Worm (Caenorhabditis elegans) whole organism, mixed stage, embryonic: ENCODE data around the gene nmgp-1.

Source experiments
- M03D4.4 ChIP-seq: sonication (generic microtip); optimal IDR thresholded peaks from 2 replicates; lab custom pipeline; 2017; ENCODE audit warnings: mild to moderate bottlenecking, missing genetic modification characterization, missing compliant biosample characterization
- ceh-39 ChIP-seq: fragments of 150-350 bp; optimal IDR thresholded peaks from 2 replicates; lab custom pipeline; 2014; ENCODE audit warnings: missing biosample characterization, missing genetic modification characterization
- ceh-83 ChIP-seq: fragments of 200-800 bp; sonication (Bioruptor generic); optimal IDR thresholded peaks from 2 replicates; lab custom pipeline; 2018; ENCODE audit warnings: mild to moderate bottlenecking, missing genetic modification characterization, missing compliant biosample characterization
- ces-1 ChIP-seq: fragments of 150-350 bp; optimal IDR thresholded peaks from 2 replicates; lab custom pipeline; 2014; ENCODE audit warnings: missing biosample characterization, missing genetic modification reagents, missing genetic modification characterization
- cnd-1 ChIP-seq: fragments of 200-800 bp; sonication (Bioruptor generic); optimal IDR thresholded peaks from 2 replicates; lab custom pipeline; 2018; ENCODE audit warnings: mild to moderate bottlenecking, missing genetic modification characterization, missing compliant biosample characterization
- drap-1 ChIP-seq: fragments of 200-800 bp; sonication (Bioruptor generic); optimal IDR thresholded peaks from 3 replicates; lab custom pipeline; 2018; ENCODE audit warnings: mild to moderate bottlenecking, missing genetic modification characterization, missing compliant biosample characterization
- elt-1 ChIP-seq: sonication (generic microtip); optimal IDR thresholded peaks from 2 replicates; lab custom pipeline; 2017; ENCODE audit warnings: missing genetic modification characterization, mild to moderate bottlenecking, missing compliant biosample characterization, antibody characterized with exemption, moderate library complexity, borderline replicate concordance; ENCODE audit not compliant: insufficient read depth
- elt-3 ChIP-seq: fragments of 150-350 bp; optimal IDR thresholded peaks from 2 replicates; lab custom pipeline; 2014; ENCODE audit warnings: missing biosample characterization, missing genetic modification characterization
- flh-1 ChIP-seq: fragments of 200-800 bp; sonication (Bioruptor generic); optimal IDR thresholded peaks from 2 replicates; lab custom pipeline; 2018; ENCODE audit warnings: mild to moderate bottlenecking, missing genetic modification characterization, moderate library complexity, missing compliant biosample characterization
- ham-2 ChIP-seq: fragments of 200-800 bp; sonication (Bioruptor generic); optimal IDR thresholded peaks from 2 replicates; lab custom pipeline; 2018; ENCODE audit warnings: mild to moderate bottlenecking, missing genetic modification characterization, missing compliant biosample characterization
- hlh-1 ChIP-seq: fragments of 150-350 bp; optimal IDR thresholded peaks from 2 replicates; lab custom pipeline; 2014; ENCODE audit warnings: missing biosample characterization, missing genetic modification reagents, missing genetic modification characterization
- lin-13 ChIP-seq: fragments of 150-350 bp; optimal IDR thresholded peaks from 2 replicates; lab custom pipeline; 2014; ENCODE audit warnings: missing biosample characterization, missing genetic modification characterization
- lin-32 ChIP-seq: fragments of 200-800 bp; sonication (Bioruptor generic); optimal IDR thresholded peaks from 2 replicates; lab custom pipeline; 2018; ENCODE audit warnings: mild to moderate bottlenecking, missing genetic modification characterization, missing compliant biosample characterization
- lsy-2 ChIP-seq: fragments of 150-350 bp; optimal IDR thresholded peaks from 2 replicates; lab custom pipeline; 2014; ENCODE audit warnings: missing biosample characterization, missing genetic modification characterization
- mep-1 ChIP-seq: fragments of 150-350 bp; optimal IDR thresholded peaks from 2 replicates; lab custom pipeline; 2017; ENCODE audit warnings: missing biosample characterization, missing genetic modification reagents, missing genetic modification characterization, inconsistent platforms
- mls-2 ChIP-seq: sonication (generic microtip); optimal IDR thresholded peaks from 2 replicates; lab custom pipeline; 2016; ENCODE audit warnings: mild to moderate bottlenecking, missing genetic modification characterization, moderate library complexity, missing compliant biosample characterization
- nhr-12 ChIP-seq: fragments of 150-350 bp; optimal IDR thresholded peaks from 2 replicates; lab custom pipeline; 2014; ENCODE audit warnings: missing biosample characterization, missing genetic modification characterization
- nhr-2 ChIP-seq: fragments of 150-350 bp; optimal IDR thresholded peaks from 2 replicates; lab custom pipeline; 2014; ENCODE audit warnings: missing biosample characterization, missing genetic modification characterization
- nhr-237 ChIP-seq: fragments of 150-350 bp; optimal IDR thresholded peaks from 2 replicates; lab custom pipeline; 2014; ENCODE audit warnings: missing biosample characterization, missing genetic modification characterization
- nhr-28 ChIP-seq: fragments of 150-350 bp; optimal IDR thresholded peaks from 2 replicates; lab custom pipeline; 2014; ENCODE audit warnings: missing biosample characterization, missing genetic modification characterization
- nhr-76 ChIP-seq: sonication (generic microtip); optimal IDR thresholded peaks from 2 replicates; lab custom pipeline; 2017; ENCODE audit warnings: missing biosample characterization, missing genetic modification characterization
- pha-4 ChIP-seq: fragments of 150-350 bp; optimal IDR thresholded peaks from 2 replicates; lab custom pipeline; 2018; ENCODE audit warnings: missing biosample characterization, missing genetic modification reagents, missing genetic modification characterization
- sem-2 ChIP-seq: fragments of 200-800 bp; sonication (Bioruptor generic); optimal IDR thresholded peaks from 2 replicates; lab custom pipeline; 2018; ENCODE audit warnings: mild to moderate bottlenecking, missing genetic modification characterization, missing compliant biosample characterization
- snpc-4 ChIP-seq: fragments of 150-350 bp; optimal IDR thresholded peaks from 2 replicates; lab custom pipeline; 2014; ENCODE audit warnings: missing biosample characterization, missing genetic modification characterization
- tbx-8 ChIP-seq: fragments of 200-800 bp; sonication (Bioruptor generic); optimal IDR thresholded peaks from 2 replicates; lab custom pipeline; 2018; ENCODE audit warnings: mild to moderate bottlenecking, missing genetic modification characterization, moderate library complexity, missing compliant biosample characterization
- unc-39 ChIP-seq: fragments of 150-350 bp; optimal IDR thresholded peaks from 2 replicates; lab custom pipeline; 2014; ENCODE audit warnings: missing biosample characterization, missing genetic modification characterization
- unc-62 ChIP-seq: fragments of 150-350 bp; optimal IDR thresholded peaks from 2 replicates; lab custom pipeline; 2014; ENCODE audit warnings: missing biosample characterization, missing genetic modification reagents, missing genetic modification characterization
- ztf-11 ChIP-seq: fragments of 150-350 bp; optimal IDR thresholded peaks from 2 replicates; lab custom pipeline; 2014; ENCODE audit warnings: missing biosample characterization, missing genetic modification characterization

The nmgp-1 gene

ce11 chrII:6273916-6274315, 13.3 kb downstream of the nmgp-1 start, which contains the start of gene bpl-1:
Gene bpl-1 (plus strand): TSS chrII:6274216.
- no peak for TF ChIP-seq drap-1 (GFP tag; lab: Kevin White, UChicago)
- TF ChIP-seq nhr-28 (tag; lab: Kevin White, UChicago), result no peak
- no peak for TF ChIP-seq hlh-1 (tag; lab: Kevin White, UChicago)
- TF ChIP-seq lin-13 (tag; lab: Kevin White, UChicago), result no peak
- TF ChIP-seq snpc-4 (tag; lab: Kevin White, UChicago), result no peak
- TF ChIP-seq mep-1, result no peak
- no peak for TF ChIP-seq ceh-83
- no peak for TF ChIP-seq elt-1 (tag; lab: Kevin White, UChicago)
- no peak for TF ChIP-seq nhr-237 (tag; lab: Kevin White, UChicago)
- TF ChIP-seq tbx-8, result no peak
- no peak for TF ChIP-seq sem-2 (GFP tag; lab: Kevin White, UChicago)
- TF ChIP-seq nhr-76 (tag; lab: Kevin White, UChicago), result no peak
- TF ChIP-seq lsy-2 (tag; lab: Kevin White, UChicago), result no peak
- no peak for TF ChIP-seq ceh-39 (tag; lab: Kevin White, UChicago)
- TF ChIP-seq nhr-2 (tag; lab: Kevin White, UChicago), result no peak
- TF ChIP-seq cnd-1 (tag; lab: Kevin White, UChicago), result no peak
- no peak for TF ChIP-seq nhr-12 (tag; lab: Kevin White, UChicago)
- no peak for TF ChIP-seq elt-3 (tag; lab: Kevin White, UChicago)
- TF ChIP-seq ztf-11 (tag; lab: Kevin White, UChicago), result no peak

ce11 chrII:6281002-6281401, 20.3 kb downstream of the nmgp-1 start, which contains the start of gene scly-1:
Gene scly-1 (minus strand): TSS chrII:6281102.
- no peak for TF ChIP-seq cnd-1 (tag; lab: Kevin White, UChicago)
- no peak for TF ChIP-seq pha-4 (tag; lab: Kevin White, UChicago)
- no peak for TF ChIP-seq nhr-76 (tag; lab: Kevin White, UChicago)
- no peak for TF ChIP-seq nhr-237 (tag; lab: Kevin White, UChicago)
- TF ChIP-seq ceh-83, result no peak
- TF ChIP-seq M03D4.4 (tag; lab: Kevin White, UChicago), result no peak
- TF ChIP-seq mls-2 (tag; lab: Kevin White, UChicago), result no peak
- TF ChIP-seq lin-13 (tag; lab: Kevin White, UChicago), result no peak
- no peak for TF ChIP-seq tbx-8
- no peak for TF ChIP-seq lsy-2 (tag; lab: Kevin White, UChicago)
- no peak for TF ChIP-seq nhr-28 (tag; lab: Kevin White, UChicago)
- no peak for TF ChIP-seq elt-3 (tag; lab: Kevin White, UChicago)
- TF ChIP-seq ztf-11 (tag; lab: Kevin White, UChicago), result no peak
- no peak for TF ChIP-seq nhr-12 (tag; lab: Kevin White, UChicago)
- no peak for TF ChIP-seq mep-1

- no peak for TF ChIP-seq lin-32 (GFP tag; lab: Kevin White, UChicago)
Observed at ce11 chrII:6281903-6282302, 21.2 kb downstream of the nmgp-1 start.

- no peak for TF ChIP-seq unc-39 (tag; lab: Kevin White, UChicago)
- no peak for TF ChIP-seq flh-1 (GFP tag; lab: Kevin White, UChicago)
- no peak for TF ChIP-seq lsy-2 (tag; lab: Kevin White, UChicago)
- no peak for TF ChIP-seq cnd-1 (tag; lab: Kevin White, UChicago)
Observed at ce11 chrII:6283074-6283473, 22.4 kb downstream of the nmgp-1 start, which contains the start of gene F13H8.1. Gene F13H8.1 (plus strand): TSS chrII:6283384.

ce11 chrII:6286865-6287264, 26.2 kb downstream of the nmgp-1 start, which contains the start of gene F13H8.6:
Gene F13H8.6 (minus strand): TSS chrII:6286965.
- TF ChIP-seq ceh-39 (tag; lab: Kevin White, UChicago), result no peak
- TF ChIP-seq ham-2 (GFP tag; lab: Kevin White, UChicago), result no peak
- no peak for TF ChIP-seq cnd-1 (tag; lab: Kevin White, UChicago)
- no peak for TF ChIP-seq elt-3 (tag; lab: Kevin White, UChicago)
- TF ChIP-seq nhr-28 (tag; lab: Kevin White, UChicago), result no peak
- TF ChIP-seq lin-13 (tag; lab: Kevin White, UChicago), result no peak

ce11 chrII:6288104-6288503, 27.4 kb downstream of the nmgp-1 start:
- TF ChIP-seq ces-1 (GFP tag; lab: Kevin White, UChicago) (no peak), unc-62 (GFP tag; lab: Kevin White, UChicago) (no peak), M03D4.4 (tag; lab: Kevin White, UChicago) (no peak), nhr-28 (tag; lab: Kevin White, UChicago) (no peak), unc-39 (tag; lab: Kevin White, UChicago) (no peak), nhr-2 (tag; lab: Kevin White, UChicago) (no peak), lsy-2 (tag; lab: Kevin White, UChicago) (no peak), ztf-11 (tag; lab: Kevin White, UChicago) (no peak), nhr-76 (tag; lab: Kevin White, UChicago) (no peak), nhr-237 (tag; lab: Kevin White, UChicago) (no peak)
